Worm (Caenorhabditis elegans) whole organism, L3 larva: ENCODE results near the gene Y25C1A.7.
A peak's percentile ranks its signal among the peaks of the same experiment; 100 is the strongest.

Source experiments
- R02D3.7 ChIP-seq: fragments of 150-350 bp; optimal IDR thresholded peaks from 2 replicates; lab custom pipeline; 2014; ENCODE audit warnings: missing biosample characterization, missing genetic modification characterization
- ZK546.5 ChIP-seq: sonication (generic microtip); optimal IDR thresholded peaks from 2 replicates; lab custom pipeline; 2017; ENCODE audit warnings: missing biosample characterization, missing genetic modification characterization
- aly-2 ChIP-seq: fragments of 150-350 bp; optimal IDR thresholded peaks from 2 replicates; lab custom pipeline; 2014; ENCODE audit warnings: missing biosample characterization, missing genetic modification characterization
- ama-1 ChIP-seq: fragments of 150-350 bp; optimal IDR thresholded peaks from 2 replicates; lab custom pipeline; 2018
- ceh-16 ChIP-seq: sonication (generic microtip); optimal IDR thresholded peaks from 2 replicates; lab custom pipeline; 2017; ENCODE audit warnings: missing biosample characterization, missing genetic modification characterization
- ceh-28 ChIP-seq: fragments of 150-350 bp; optimal IDR thresholded peaks from 2 replicates; lab custom pipeline; 2014; ENCODE audit warnings: missing biosample characterization, missing genetic modification reagents, missing genetic modification characterization
- ceh-82 ChIP-seq: fragments of 150-350 bp; optimal IDR thresholded peaks from 2 replicates; lab custom pipeline; 2014; ENCODE audit warnings: missing biosample characterization, missing genetic modification characterization
- ceh-9 ChIP-seq: sonication (generic microtip); optimal IDR thresholded peaks from 2 replicates; lab custom pipeline; 2018; ENCODE audit warnings: missing biosample characterization, missing genetic modification characterization
- egl-27 ChIP-seq: sonication (generic microtip); optimal IDR thresholded peaks from 4 replicates; lab custom pipeline; 2017; ENCODE audit warnings: missing biosample characterization, missing genetic modification reagents, missing genetic modification characterization
- egl-5 ChIP-seq: fragments of 150-350 bp; optimal IDR thresholded peaks from 2 replicates; lab custom pipeline; 2017; ENCODE audit warnings: missing biosample characterization, missing genetic modification reagents, missing genetic modification characterization, inconsistent platforms
- elt-1 ChIP-seq: fragments of 150-350 bp; optimal IDR thresholded peaks from 2 replicates; lab custom pipeline; 2014; ENCODE audit warnings: missing biosample characterization, missing genetic modification characterization
- elt-2 ChIP-seq: sonication (generic microtip); optimal IDR thresholded peaks from 2 replicates; lab custom pipeline; 2016; ENCODE audit warnings: missing genetic modification reagents, mild to moderate bottlenecking, missing genetic modification characterization, missing compliant biosample characterization
- elt-3 ChIP-seq, 3 experiments: fragments of 150-350 bp in 1 of 3; sonication (generic microtip) in 2 of 3; optimal IDR thresholded peaks; 2 replicates in 2 of 3; 4 replicates in 1 of 3; lab custom pipeline; 2014 to 2017; ENCODE audit warnings: missing biosample characterization in 3 of 3, missing genetic modification characterization in 3 of 3
- fkh-2 ChIP-seq: fragments of 150-350 bp; optimal IDR thresholded peaks from 2 replicates; lab custom pipeline; 2014; ENCODE audit warnings: missing biosample characterization, missing genetic modification reagents, missing genetic modification characterization
- hmg-11 ChIP-seq: sonication (generic microtip); optimal IDR thresholded peaks from 2 replicates; lab custom pipeline; 2016; ENCODE audit warnings: missing genetic modification characterization, missing compliant biosample characterization
- jun-1 ChIP-seq: fragments of 150-350 bp; optimal IDR thresholded peaks from 2 replicates; lab custom pipeline; 2014; ENCODE audit warnings: missing biosample characterization, missing genetic modification reagents, missing genetic modification characterization
- lin-15B ChIP-seq: fragments of 150-350 bp; optimal IDR thresholded peaks from 2 replicates; lab custom pipeline; 2014; ENCODE audit warnings: missing biosample characterization, missing genetic modification characterization
- lin-39 ChIP-seq: fragments of 150-350 bp; optimal IDR thresholded peaks from 2 replicates; lab custom pipeline; 2018; ENCODE audit warnings: missing biosample characterization, missing genetic modification reagents, missing genetic modification characterization
- lsy-12 ChIP-seq: sonication (generic microtip); optimal IDR thresholded peaks from 2 replicates; lab custom pipeline; 2016; ENCODE audit warnings: mild to moderate bottlenecking, missing genetic modification characterization, missing compliant biosample characterization
- mdl-1 ChIP-seq: fragments of 150-350 bp; optimal IDR thresholded peaks from 2 replicates; lab custom pipeline; 2014; ENCODE audit warnings: missing biosample characterization, missing genetic modification characterization
- mml-1 ChIP-seq: fragments of 150-350 bp; sonication (generic microtip); optimal IDR thresholded peaks from 3 replicates; lab custom pipeline; 2014; ENCODE audit warnings: missing biosample characterization, missing genetic modification characterization
- nfya-1 ChIP-seq: sonication (generic microtip); optimal IDR thresholded peaks from 2 replicates; lab custom pipeline; 2017; ENCODE audit warnings: missing genetic modification characterization, mild to moderate bottlenecking, missing compliant biosample characterization, antibody characterized with exemption, moderate library complexity; ENCODE audit not compliant: insufficient read depth
- nhr-11 ChIP-seq: fragments of 150-350 bp; optimal IDR thresholded peaks from 2 replicates; lab custom pipeline; 2014; ENCODE audit warnings: missing biosample characterization, missing genetic modification characterization
- nhr-12 ChIP-seq: fragments of 150-350 bp; optimal IDR thresholded peaks from 2 replicates; lab custom pipeline; 2014; ENCODE audit warnings: missing biosample characterization, missing genetic modification characterization
- nhr-23 ChIP-seq: fragments of 150-350 bp; optimal IDR thresholded peaks from 2 replicates; lab custom pipeline; 2014; ENCODE audit warnings: missing biosample characterization, missing genetic modification reagents, missing genetic modification characterization
- nhr-25 ChIP-seq: sonication (generic microtip); optimal IDR thresholded peaks from 2 replicates; lab custom pipeline; 2017; ENCODE audit warnings: missing biosample characterization, missing genetic modification characterization
- nhr-28 ChIP-seq: fragments of 150-350 bp; optimal IDR thresholded peaks from 2 replicates; lab custom pipeline; 2014; ENCODE audit warnings: missing biosample characterization, missing genetic modification characterization
- nhr-43 ChIP-seq: sonication (generic microtip); optimal IDR thresholded peaks from 2 replicates; lab custom pipeline; 2016; ENCODE audit warnings: mild to moderate bottlenecking, missing genetic modification characterization, missing compliant biosample characterization; ENCODE audit not compliant: poor library complexity, severe bottlenecking
- nhr-67 ChIP-seq: fragments of 150-350 bp; optimal IDR thresholded peaks from 2 replicates; lab custom pipeline; 2014; ENCODE audit warnings: missing biosample characterization, missing genetic modification characterization
- nhr-76 ChIP-seq: fragments of 150-350 bp; sonication (generic microtip); optimal IDR thresholded peaks from 5 replicates; lab custom pipeline; 2014; ENCODE audit warnings: missing biosample characterization, missing genetic modification characterization
- pha-4 ChIP-seq: fragments of 150-350 bp; optimal IDR thresholded peaks from 2 replicates; lab custom pipeline; 2014; ENCODE audit warnings: missing biosample characterization, missing genetic modification reagents, missing genetic modification characterization
- pqm-1 ChIP-seq: fragments of 150-350 bp; optimal IDR thresholded peaks from 2 replicates; lab custom pipeline; 2017; ENCODE audit warnings: missing biosample characterization, missing genetic modification characterization, inconsistent platforms
- sea-2 ChIP-seq: fragments of 150-350 bp; sonication (generic microtip); optimal IDR thresholded peaks from 4 replicates; lab custom pipeline; 2014; ENCODE audit warnings: missing biosample characterization, missing genetic modification reagents, missing genetic modification characterization
- skn-1 ChIP-seq: fragments of 150-350 bp; optimal IDR thresholded peaks from 2 replicates; lab custom pipeline; 2014; ENCODE audit warnings: missing biosample characterization, missing genetic modification characterization
- snpc-4 ChIP-seq: fragments of 150-350 bp; optimal IDR thresholded peaks from 2 replicates; lab custom pipeline; 2014; ENCODE audit warnings: missing biosample characterization, missing genetic modification characterization
- tbx-2 ChIP-seq: sonication (generic microtip); optimal IDR thresholded peaks from 2 replicates; lab custom pipeline; 2016; ENCODE audit warnings: mild to moderate bottlenecking, missing genetic modification characterization, missing compliant biosample characterization
- unc-39 ChIP-seq: sonication (generic microtip); optimal IDR thresholded peaks from 4 replicates; lab custom pipeline; 2017; ENCODE audit warnings: missing biosample characterization, missing genetic modification characterization
- unc-62 ChIP-seq: fragments of 150-350 bp; sonication (generic microtip); optimal IDR thresholded peaks from 4 replicates; lab custom pipeline; 2014; ENCODE audit warnings: missing biosample characterization, missing genetic modification reagents, missing genetic modification characterization
- zag-1 ChIP-seq: fragments of 150-350 bp; optimal IDR thresholded peaks from 2 replicates; lab custom pipeline; 2014; ENCODE audit warnings: missing biosample characterization, missing genetic modification characterization
- ztf-11 ChIP-seq: fragments of 150-350 bp; optimal IDR thresholded peaks from 2 replicates; lab custom pipeline; 2014; ENCODE audit warnings: missing biosample characterization, missing genetic modification characterization
- ztf-4 ChIP-seq: fragments of 150-350 bp; optimal IDR thresholded peaks from 2 replicates; lab custom pipeline; 2014; ENCODE audit warnings: missing biosample characterization, missing genetic modification characterization

The Y25C1A.7 gene

ce11 chrII:3111147-3111546 lies 40.3 kb upstream of the Y25C1A.7 start, which contains the start of gene Y25C1A.13:
Y25C1A.13 (minus strand) TSS chrII:3111247.
- TF ChIP-seq nhr-23 (tag; lab: Kevin White, UChicago) (no peak), elt-2 (tag; lab: Kevin White, UChicago) (peak; percentile 1)

- TF ChIP-seq nhr-11 (no peak), ztf-4 (tag; lab: Kevin White, UChicago) (no peak), nhr-25 (tag; lab: Kevin White, UChicago) (no peak), nhr-43 (no peak), nhr-23 (tag; lab: Kevin White, UChicago) (no peak), nfya-1 (tag; lab: Kevin White, UChicago) (no peak), ceh-16 (no peak), mdl-1 (tag; lab: Kevin White, UChicago) (no peak), unc-62 (GFP tag; lab: Kevin White, UChicago) (no peak), R02D3.7 (tag; lab: Kevin White, UChicago) (no peak), lin-39 (no peak), elt-3 (tag; optimal IDR thresholded peaks at IDR 0.05; lab: Kevin White, UChicago) (no peak), elt-2 (tag; lab: Kevin White, UChicago) (no peak)
These were observed 39.2 kb upstream of the Y25C1A.7 start for ce11 chrII:3110099-3110498.

DNA sequence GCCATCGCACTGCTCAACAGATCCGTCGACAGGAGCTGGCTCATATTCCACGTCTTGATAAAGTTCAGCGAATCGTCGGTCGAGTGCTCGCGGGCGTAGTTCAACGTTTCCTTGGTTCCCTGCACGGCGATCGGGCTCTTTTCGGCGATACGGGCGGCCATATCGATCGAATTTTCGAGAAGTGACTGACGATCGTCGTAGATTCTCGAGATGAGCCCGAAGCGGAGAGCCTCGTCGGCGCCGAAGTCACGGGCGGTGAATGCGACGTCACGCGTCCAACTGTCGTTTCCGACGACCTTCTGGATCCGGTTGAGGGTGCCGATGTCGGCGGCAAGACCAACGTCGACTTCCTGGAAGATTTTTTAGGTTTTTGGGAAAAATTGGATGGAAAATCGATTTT lies 38.7 kb upstream of the Y25C1A.7 start:
- TF ChIP-seq lsy-12 (tag; lab: Kevin White, UChicago) (no peak), hmg-11 (tag; lab: Kevin White, UChicago) (no peak), sea-2 (no peak), fkh-2 (tag; lab: Kevin White, UChicago) (no peak), elt-3 (tag; optimal IDR thresholded peaks at IDR 0.05; lab: Kevin White, UChicago) (no peak), ceh-16 (no peak), ZK546.5 (no peak), nhr-76 (no peak), tbx-2 (no peak), elt-1 (no peak), ama-1 (lab: Kevin White, UChicago) (no peak), R02D3.7 (tag; lab: Kevin White, UChicago) (no peak), nhr-12 (tag; lab: Kevin White, UChicago) (no peak), zag-1 (tag; lab: Kevin White, UChicago) (no peak), aly-2 (no peak), ceh-28 (tag; lab: Kevin White, UChicago) (no peak), nhr-43 (no peak)

DNA sequence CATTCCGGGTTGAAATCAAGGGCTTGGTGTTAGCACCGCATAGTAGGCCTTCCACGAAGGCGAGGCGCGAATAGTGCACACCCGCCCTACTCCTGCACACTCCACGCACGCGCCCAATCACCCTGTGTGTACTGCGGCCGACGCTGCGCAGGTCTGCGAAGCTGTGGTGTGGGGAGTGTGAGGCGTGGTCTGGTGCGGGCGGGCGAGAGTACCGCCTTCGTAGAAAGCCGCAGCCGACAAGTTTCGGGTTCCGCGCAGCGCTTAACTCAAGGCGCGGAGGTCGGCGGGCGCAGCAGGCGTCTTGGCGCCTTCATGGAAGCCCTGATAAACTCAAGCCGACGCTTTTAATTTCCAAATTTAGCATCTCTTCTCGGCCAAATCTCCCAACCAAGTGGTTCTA lies 37.2 kb upstream of the Y25C1A.7 start:
- TF ChIP-seq hmg-11 (tag; lab: Kevin White, UChicago) (no peak), lsy-12 (tag; lab: Kevin White, UChicago) (no peak), skn-1 (tag; lab: Kevin White, UChicago) (no peak), jun-1 (tag; lab: Kevin White, UChicago) (no peak), sea-2 (no peak), mml-1 (no peak), egl-27 (no peak), nhr-28 (tag; lab: Kevin White, UChicago) (no peak), aly-2 (no peak), mdl-1 (tag; lab: Kevin White, UChicago) (no peak)

- TF ChIP-seq nhr-11 (no peak), lin-15B (tag; lab: Kevin White, UChicago) (no peak), pha-4 (tag; lab: Kevin White, UChicago) (no peak), unc-39 (tag; lab: Kevin White, UChicago) (no peak), lsy-12 (tag; lab: Kevin White, UChicago) (no peak), nhr-12 (tag; lab: Kevin White, UChicago) (no peak), egl-5 (tag; lab: Kevin White, UChicago) (no peak), pqm-1 (no peak), ceh-9 (tag; lab: Kevin White, UChicago) (no peak), mml-1 (no peak), ceh-82 (tag; lab: Kevin White, UChicago) (no peak), snpc-4 (tag; lab: Kevin White, UChicago) (no peak), ztf-4 (tag; lab: Kevin White, UChicago) (no peak), nhr-67 (tag; lab: Kevin White, UChicago) (no peak), ztf-11 (tag; lab: Kevin White, UChicago) (no peak), unc-62 (GFP tag; lab: Kevin White, UChicago) (no peak), R02D3.7 (tag; lab: Kevin White, UChicago) (no peak)
These were observed 34.9 kb upstream of the Y25C1A.7 start, which contains the start of gene clec-122 for ce11 chrII:3105765-3106164. clec-122 (plus strand) TSS chrII:3106065.
